Fruit fly (Drosophila melanogaster) whole organism, embryonic: ENCODE measurements around the gene CG31910.

ENCODE experiments used
- CG10321 ChIP-seq: fragments of 200-800 bp; sonication (Bioruptor generic); IDR thresholded peaks from 2 replicates; pipeline ENCODE4 v1.3.6; 2022; ENCODE audit warnings: missing biosample characterization, missing genetic modification characterization
- CG11560 ChIP-seq: fragments of 200-800 bp; sonication (Bioruptor generic); IDR thresholded peaks from 3 replicates; pipeline ENCODE4 v1.3.6; 2022; ENCODE audit warnings: missing biosample characterization, missing genetic modification characterization
- CG11695 ChIP-seq: fragments of 200-800 bp; sonication (Bioruptor generic); IDR thresholded peaks from 3 replicates; pipeline ENCODE4 v1.3.6; 2022; ENCODE audit warnings: missing biosample characterization, missing genetic modification characterization
- CG13123 ChIP-seq: fragments of 200-800 bp; sonication (Bioruptor generic); optimal IDR thresholded peaks from 2 replicates; lab custom pipeline; 2016; ENCODE audit warnings: missing biosample characterization, missing genetic modification characterization
- CG14441 ChIP-seq: fragments of 200-800 bp; sonication (Bioruptor generic); IDR thresholded peaks from 2 replicates; pipeline ENCODE4 v1.3.6; 2022; ENCODE audit warnings: missing biosample characterization, missing genetic modification characterization
- CG15073 ChIP-seq: fragments of 200-800 bp; sonication (Bioruptor generic); optimal IDR thresholded peaks from 2 replicates; lab custom pipeline; 2016; ENCODE audit warnings: missing biosample characterization, missing genetic modification characterization
- CG18262 ChIP-seq: fragments of 200-800 bp; optimal IDR thresholded peaks from 3 replicates; lab custom pipeline; 2019; ENCODE audit warnings: missing biosample characterization, mild to moderate bottlenecking, missing genetic modification characterization, moderate library complexity
- CG2202 ChIP-seq: fragments of 200-800 bp; sonication (Bioruptor generic); optimal IDR thresholded peaks from 2 replicates; lab custom pipeline; 2018; ENCODE audit warnings: missing biosample characterization, mild to moderate bottlenecking, missing genetic modification characterization
- CG30431 ChIP-seq: fragments of 200-800 bp; sonication (Bioruptor generic); optimal IDR thresholded peaks from 2 replicates; lab custom pipeline; 2017; ENCODE audit warnings: missing biosample characterization, missing genetic modification characterization
- CG31388 ChIP-seq: fragments of 200-800 bp; sonication (Bioruptor generic); optimal IDR thresholded peaks from 2 replicates; lab custom pipeline; 2016; ENCODE audit warnings: missing biosample characterization, missing genetic modification characterization
- CG3995 ChIP-seq: fragments of 200-800 bp; sonication (Bioruptor generic); optimal IDR thresholded peaks from 3 replicates; lab custom pipeline; 2016; ENCODE audit warnings: missing biosample characterization, missing genetic modification characterization
- CG4617 ChIP-seq: fragments of 200-800 bp; sonication (Bioruptor generic); optimal IDR thresholded peaks from 3 replicates; lab custom pipeline; 2016; ENCODE audit warnings: missing biosample characterization, missing genetic modification characterization, borderline replicate concordance
- CG5180 ChIP-seq: fragments of 200-800 bp; sonication (Bioruptor generic); optimal IDR thresholded peaks from 3 replicates; lab custom pipeline; 2017; ENCODE audit warnings: missing biosample characterization, missing genetic modification characterization, mild to moderate bottlenecking, moderate library complexity, missing genetic modification reagents
- CG6254 ChIP-seq: fragments of 200-800 bp; sonication (Bioruptor generic); optimal IDR thresholded peaks from 3 replicates; lab custom pipeline; 2017; ENCODE audit warnings: mild to moderate bottlenecking, missing biosample characterization, missing genetic modification reagents, missing genetic modification characterization
- CG7745 ChIP-seq: fragments of 200-800 bp; sonication (Bioruptor generic); optimal IDR thresholded peaks from 2 replicates; lab custom pipeline; 2018; ENCODE audit warnings: missing biosample characterization, mild to moderate bottlenecking, missing genetic modification characterization, moderate library complexity
- CG8924 ChIP-seq: fragments of 200-800 bp; optimal IDR thresholded peaks from 3 replicates; lab custom pipeline; 2019; ENCODE audit warnings: missing biosample characterization, mild to moderate bottlenecking, missing genetic modification characterization, moderate library complexity
- Dip2 ChIP-seq: fragments of 200-800 bp; sonication (Bioruptor generic); IDR thresholded peaks from 2 replicates; pipeline ENCODE4 v1.3.6; 2022; ENCODE audit warnings: missing biosample characterization, missing genetic modification characterization
- Dll ChIP-seq: fragments of 200-800 bp; sonication (Bioruptor generic); IDR thresholded peaks from 4 replicates; pipeline ENCODE4 v1.3.6; 2022; ENCODE audit warnings: missing biosample characterization, missing genetic modification characterization; ENCODE audit not compliant: partially characterized antibody
- E2f2 ChIP-seq: fragments of 200-800 bp; sonication (Bioruptor generic); IDR thresholded peaks from 2 replicates; pipeline ENCODE4 v1.3.6; 2022; ENCODE audit warnings: missing biosample characterization, missing genetic modification characterization
- Ets97D ChIP-seq: fragments of 200-800 bp; sonication (Bioruptor generic); optimal IDR thresholded peaks from 3 replicates; lab custom pipeline; 2016; ENCODE audit warnings: missing biosample characterization, missing genetic modification characterization
- Fer3 ChIP-seq: fragments of 200-800 bp; sonication (Bioruptor generic); optimal IDR thresholded peaks from 2 replicates; lab custom pipeline; 2018; ENCODE audit warnings: missing biosample characterization, mild to moderate bottlenecking, missing genetic modification characterization, moderate library complexity
- GATAe ChIP-seq: fragments of 200-800 bp; sonication (Bioruptor generic); conservative IDR thresholded peaks from 2 replicates; pipeline ENCODE4 v1.3.6; 2022; ENCODE audit warnings: missing biosample characterization, missing genetic modification characterization
- HmgZ ChIP-seq: fragments of 200-800 bp; sonication (Bioruptor generic); optimal IDR thresholded peaks from 2 replicates; lab custom pipeline; 2018; ENCODE audit warnings: missing biosample characterization, mild to moderate bottlenecking, missing genetic modification characterization
- Hr3 ChIP-seq: fragments of 200-800 bp; sonication (Bioruptor generic); optimal IDR thresholded peaks from 3 replicates; lab custom pipeline; 2016; ENCODE audit warnings: missing biosample characterization, missing genetic modification characterization
- Opbp ChIP-seq: fragments of 200-800 bp; sonication (Bioruptor generic); IDR thresholded peaks from 3 replicates; pipeline ENCODE4 v1.3.6; 2022; ENCODE audit warnings: missing biosample characterization, missing genetic modification characterization; ENCODE audit not compliant: partially characterized antibody
- Ssrp ChIP-seq: fragments of 200-800 bp; sonication (Bioruptor generic); optimal IDR thresholded peaks from 2 replicates; lab custom pipeline; 2018; ENCODE audit warnings: missing biosample characterization, mild to moderate bottlenecking, missing genetic modification characterization, moderate library complexity
- Usf ChIP-seq: fragments of 200-800 bp; sonication (Bioruptor generic); optimal IDR thresholded peaks from 2 replicates; lab custom pipeline; 2017; ENCODE audit warnings: missing genotype, missing biosample characterization, missing genetic modification characterization
- ash1 ChIP-seq: fragments of 200-800 bp; sonication (Bioruptor generic); optimal IDR thresholded peaks from 2 replicates; lab custom pipeline; 2018; ENCODE audit warnings: missing biosample characterization, mild to moderate bottlenecking, missing genetic modification characterization
- bigmax ChIP-seq: fragments of 200-800 bp; sonication (Bioruptor generic); optimal IDR thresholded peaks from 2 replicates; lab custom pipeline; 2018; ENCODE audit warnings: missing biosample characterization, mild to moderate bottlenecking, missing genetic modification characterization
- bsh ChIP-seq, 2 experiments: fragments of 200-800 bp; sonication (Bioruptor generic); optimal IDR thresholded peaks; 2 replicates each; lab custom pipeline; 2017 to 2018; ENCODE audit warnings: mild to moderate bottlenecking in 2 of 2, missing biosample characterization in 2 of 2, missing genetic modification characterization in 2 of 2, moderate library complexity in 1 of 2
- cato ChIP-seq: fragments of 200-800 bp; sonication (Bioruptor generic); optimal IDR thresholded peaks from 2 replicates; lab custom pipeline; 2016; ENCODE audit warnings: missing biosample characterization, missing genetic modification characterization, borderline replicate concordance
- chinmo ChIP-seq: fragments of 200-800 bp; sonication (Bioruptor generic); IDR thresholded peaks from 4 replicates; pipeline ENCODE4 v1.3.6; 2022; ENCODE audit warnings: missing biosample characterization, missing genetic modification characterization; ENCODE audit not compliant: partially characterized antibody
- chn ChIP-seq: fragments of 200-800 bp; sonication (Bioruptor generic); optimal IDR thresholded peaks from 2 replicates; lab custom pipeline; 2016; ENCODE audit warnings: missing biosample characterization, missing genetic modification characterization
- ci ChIP-seq: fragments of 200-800 bp; sonication (Bioruptor generic); IDR thresholded peaks from 3 replicates; pipeline ENCODE4 v1.3.6; 2022; ENCODE audit warnings: missing biosample characterization, missing genetic modification characterization
- da ChIP-seq: fragments of 200-800 bp; sonication (Bioruptor generic); optimal IDR thresholded peaks from 2 replicates; lab custom pipeline; 2016; ENCODE audit warnings: missing biosample characterization, missing genetic modification characterization
- danr ChIP-seq: fragments of 200-800 bp; sonication (Bioruptor generic); IDR thresholded peaks from 2 replicates; pipeline ENCODE4 v1.3.6; 2022; ENCODE audit warnings: missing biosample characterization, missing genetic modification characterization
- en ChIP-seq: fragments of 200-800 bp; sonication (Bioruptor generic); optimal IDR thresholded peaks from 2 replicates; lab custom pipeline; 2016; ENCODE audit warnings: missing biosample characterization, missing genetic modification characterization
- fru ChIP-seq: fragments of >200 bp; optimal IDR thresholded peaks from 2 replicates; lab custom pipeline; 2017
- hb ChIP-seq: fragments of 200-800 bp; sonication (Bioruptor generic); IDR thresholded peaks from 3 replicates; pipeline ENCODE4 v1.3.6; 2022; ENCODE audit warnings: missing biosample characterization, missing genetic modification characterization; ENCODE audit not compliant: partially characterized antibody
- hbn ChIP-seq: fragments of 200-800 bp; sonication (Bioruptor generic); IDR thresholded peaks from 2 replicates; pipeline ENCODE4 v1.3.6; 2022; ENCODE audit warnings: missing biosample characterization, missing genetic modification characterization; ENCODE audit not compliant: partially characterized antibody
- kni ChIP-seq: fragments of 200-800 bp; sonication (Bioruptor generic); optimal IDR thresholded peaks from 3 replicates; lab custom pipeline; 2017; ENCODE audit warnings: mild to moderate bottlenecking, missing biosample characterization, missing genetic modification reagents, missing genetic modification characterization
- mam ChIP-seq: fragments of 200-800 bp; sonication (Bioruptor generic); optimal IDR thresholded peaks from 3 replicates; lab custom pipeline; 2016; ENCODE audit warnings: missing biosample characterization, missing genetic modification characterization
- ranshi ChIP-seq: fragments of 200-800 bp; sonication (Bioruptor generic); IDR thresholded peaks from 2 replicates; pipeline ENCODE4 v1.3.6; 2022; ENCODE audit warnings: missing biosample characterization, missing genetic modification characterization
- salm ChIP-seq: fragments of 200-800 bp; sonication (Bioruptor generic); optimal IDR thresholded peaks from 2 replicates; lab custom pipeline; 2018; ENCODE audit warnings: missing biosample characterization, mild to moderate bottlenecking, missing genetic modification characterization
- schlank ChIP-seq: fragments of 200-800 bp; sonication (Bioruptor generic); optimal IDR thresholded peaks from 2 replicates; lab custom pipeline; 2018; ENCODE audit warnings: missing biosample characterization, mild to moderate bottlenecking, missing genetic modification characterization
- sens ChIP-seq: fragments of 200-800 bp; sonication (Bioruptor generic); peaks from one replicate; lab custom pipeline; 2016; ENCODE audit warnings: missing biosample characterization, missing genetic modification characterization
- slou ChIP-seq: fragments of 200-800 bp; sonication (Bioruptor generic); optimal IDR thresholded peaks from 3 replicates; lab custom pipeline; 2016; ENCODE audit warnings: missing biosample characterization, missing genetic modification characterization
- sug ChIP-seq: fragments of 200-800 bp; optimal IDR thresholded peaks from 2 replicates; lab custom pipeline; 2019; ENCODE audit warnings: missing biosample characterization, mild to moderate bottlenecking, missing genetic modification characterization, moderate library complexity
- usp ChIP-seq: fragments of >200 bp; optimal IDR thresholded peaks from 2 replicates; lab custom pipeline; 2017; ENCODE audit warnings: missing biosample characterization, missing genetic modification characterization
- yki ChIP-seq: fragments of >200 bp; optimal IDR thresholded peaks from 3 replicates; lab custom pipeline; 2018

CG31910 gene

DNA sequence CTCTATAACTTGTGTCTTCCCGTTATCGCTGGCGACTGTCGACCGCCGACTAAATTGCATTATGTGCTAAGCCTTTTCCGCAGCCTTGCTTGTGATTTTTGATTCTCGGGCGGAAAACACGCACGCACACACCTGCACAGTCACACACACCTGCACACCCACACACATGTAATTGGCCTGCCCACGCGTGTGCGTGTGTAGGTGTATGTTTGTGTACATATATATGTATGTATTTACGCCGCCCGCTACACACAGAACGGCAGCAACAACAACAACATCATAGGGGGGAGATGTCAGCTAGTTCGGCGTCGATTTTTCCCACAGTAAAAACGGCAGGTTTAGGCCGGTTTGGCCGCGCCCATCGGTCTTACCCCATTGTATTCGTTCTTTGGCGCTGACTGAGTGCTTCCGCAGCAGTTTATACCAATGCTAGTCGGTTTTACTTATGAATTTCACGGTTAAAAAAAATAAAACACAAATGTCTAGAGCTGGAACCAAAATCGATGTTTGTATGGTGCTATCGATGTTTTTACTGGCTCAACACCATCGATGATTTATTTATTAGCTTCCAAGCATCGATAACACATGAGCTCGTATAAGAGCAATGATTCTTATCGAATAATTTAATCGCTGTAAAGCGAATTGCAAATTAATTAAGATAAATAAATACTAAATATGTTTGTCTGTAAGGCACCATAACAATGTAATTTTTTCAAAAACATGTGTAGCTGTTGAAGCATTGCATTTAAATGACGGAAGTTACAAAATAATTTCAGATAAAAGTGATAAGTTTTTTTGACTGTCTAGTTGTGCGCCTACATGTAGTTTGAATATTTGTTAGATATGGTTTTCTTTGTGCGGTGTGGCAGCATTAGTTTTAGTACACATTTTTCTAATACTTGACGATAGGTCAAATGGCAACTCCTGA is 22.3 kb downstream of the CG31910 start, which contains the start of gene homer (continued):
- peak; percentile 46 for TF ChIP-seq sug (tag; lab: Kevin White, UChicago)
- TF ChIP-seq CG18262 = peak; percentile 19
- no peak for TF ChIP-seq mam
- TF ChIP-seq Dip2 (GFP tag; lab: Robert Waterston, UW) = no peak
- no peak for TF ChIP-seq CG31388 (GFP tag; lab: Kevin White, UChicago)
- peak; percentile 92; the same call in 3 of the 4 replicates for TF ChIP-seq chinmo (GFP tag; lab: Robert Waterston, UW)
- TF ChIP-seq chn (GFP tag; lab: Kevin White, UChicago) = no peak
- TF ChIP-seq da = peak; percentile 22
- TF ChIP-seq yki (lab: Kevin White, UChicago) = no peak
- no peak for TF ChIP-seq CG11695 (GFP tag; lab: Robert Waterston, UW)
- TF ChIP-seq Dll = peak; percentile 92; the same call in 3 of the 4 replicates
- TF ChIP-seq bsh (GFP tag; optimal IDR thresholded peaks at IDR 0.05; lab: Kevin White, UChicago) = no peak
- no peak for TF ChIP-seq schlank (tag; lab: Kevin White, UChicago)
- no peak for TF ChIP-seq Usf (GFP tag; lab: Kevin White, UChicago)
- TF ChIP-seq CG6254 (GFP tag; lab: Kevin White, UChicago) = no peak
- no peak for TF ChIP-seq CG30431
- no peak for TF ChIP-seq CG15073
- peak; percentile 96 for TF ChIP-seq Opbp (GFP tag; lab: Robert Waterston, UW)
- TF ChIP-seq en (GFP tag; lab: Kevin White, UChicago) = peak; percentile 11
- TF ChIP-seq Fer3 (tag; lab: Kevin White, UChicago) = no peak
- TF ChIP-seq CG2202 (tag; lab: Kevin White, UChicago) = no peak
- peak; percentile 52 for TF ChIP-seq HmgZ
- no peak for TF ChIP-seq GATAe (GFP tag; lab: Robert Waterston, UW)
- TF ChIP-seq CG10321 (GFP tag; lab: Robert Waterston, UW) = no peak
- TF ChIP-seq sens (GFP tag; lab: Kevin White, UChicago) = peak; percentile 66
- no peak for TF ChIP-seq Hr3
- no peak for TF ChIP-seq slou (GFP tag; lab: Kevin White, UChicago)
- TF ChIP-seq E2f2 (GFP tag; lab: Robert Waterston, UW) = peak; percentile 78; the same call in 1 of the 2 replicates
- TF ChIP-seq CG3995 (GFP tag; lab: Kevin White, UChicago) = no peak
- TF ChIP-seq danr (GFP tag; lab: Robert Waterston, UW) = no peak
- peak; percentile 55 for TF ChIP-seq kni
- peak; percentile 77 for TF ChIP-seq hbn (GFP tag; lab: Robert Waterston, UW)
- no peak for TF ChIP-seq salm (tag; lab: Kevin White, UChicago)
- no peak for TF ChIP-seq CG14441 (GFP tag; lab: Robert Waterston, UW)
- peak; percentile 3 for TF ChIP-seq CG8924 (tag; lab: Kevin White, UChicago)
- TF ChIP-seq hb (GFP tag; lab: Robert Waterston, UW) = peak; percentile 95
- TF ChIP-seq cato = no peak
- TF ChIP-seq ash1 (GFP tag; lab: Kevin White, UChicago) = no peak
- peak; percentile 88 for TF ChIP-seq CG4617 (GFP tag; lab: Kevin White, UChicago)
- TF ChIP-seq CG11560 = peak; percentile 97
- TF ChIP-seq CG5180 = no peak
- TF ChIP-seq fru (lab: Kevin White, UChicago) = no peak
- no peak for TF ChIP-seq Ssrp (tag; lab: Kevin White, UChicago)
- no peak for TF ChIP-seq CG13123
- no peak for TF ChIP-seq usp
- peak; percentile 72 for TF ChIP-seq CG7745
- TF ChIP-seq bigmax (GFP tag; lab: Kevin White, UChicago) = peak; percentile 24
- no peak for TF ChIP-seq ranshi (GFP tag; lab: Robert Waterston, UW)
- no peak for TF ChIP-seq Ets97D (GFP tag; lab: Kevin White, UChicago)
- peak; percentile 63; the same call in 2 of the 3 replicates for TF ChIP-seq ci
